Fruit fly (Drosophila melanogaster) whole organism, embryonic: Measurements from ENCODE around the gene cmet.
A peak's percentile ranks its signal among the peaks of the same experiment; 100 is the strongest.

Experiments used
- Ada2b ChIP-seq: fragments of 200-800 bp; sonication (Bioruptor generic); IDR thresholded peaks from 2 replicates; pipeline ENCODE4 v1.3.6; 2022; ENCODE audit warnings: missing biosample characterization, missing genetic modification characterization
- Blimp-1 ChIP-seq: fragments of 200-800 bp; sonication (Bioruptor generic); optimal IDR thresholded peaks from 3 replicates; lab custom pipeline; 2018; ENCODE audit warnings: missing biosample characterization, missing genetic modification characterization, mild to moderate bottlenecking, moderate library complexity, missing genetic modification reagents
- CG1024 ChIP-seq: fragments of 200-800 bp; sonication (Bioruptor generic); IDR thresholded peaks from 2 replicates; pipeline ENCODE4 v1.3.6; 2022; ENCODE audit warnings: missing biosample characterization, missing genetic modification characterization
- CG10979 ChIP-seq: fragments of 200-800 bp; sonication (Bioruptor generic); optimal IDR thresholded peaks from 2 replicates; lab custom pipeline; 2018; ENCODE audit warnings: missing biosample characterization, mild to moderate bottlenecking, missing genetic modification characterization, moderate library complexity
- CG12391 ChIP-seq: fragments of 200-800 bp; sonication (Bioruptor generic); optimal IDR thresholded peaks from 3 replicates; lab custom pipeline; 2018; ENCODE audit warnings: missing biosample characterization, mild to moderate bottlenecking, missing genetic modification characterization, moderate library complexity
- CG12769 ChIP-seq: fragments of 200-800 bp; sonication (Bioruptor generic); optimal IDR thresholded peaks from 2 replicates; lab custom pipeline; 2019; ENCODE audit warnings: missing biosample characterization, mild to moderate bottlenecking, missing genetic modification characterization, moderate library complexity
- CG13424 ChIP-seq: fragments of 200-800 bp; sonication (Bioruptor generic); optimal IDR thresholded peaks from 2 replicates; lab custom pipeline; 2019; ENCODE audit warnings: missing biosample characterization, mild to moderate bottlenecking, missing genetic modification characterization, moderate library complexity
- CG14441 ChIP-seq: fragments of 200-800 bp; sonication (Bioruptor generic); IDR thresholded peaks from 2 replicates; pipeline ENCODE4 v1.3.6; 2022; ENCODE audit warnings: missing biosample characterization, missing genetic modification characterization
- CG1603 ChIP-seq: fragments of 200-800 bp; sonication (Bioruptor generic); optimal IDR thresholded peaks from 2 replicates; lab custom pipeline; 2019; ENCODE audit warnings: missing biosample characterization, mild to moderate bottlenecking, missing genetic modification characterization, moderate library complexity
- CG2120 ChIP-seq: fragments of 200-800 bp; sonication (Bioruptor generic); optimal IDR thresholded peaks from 3 replicates; lab custom pipeline; 2016; ENCODE audit warnings: missing biosample characterization, missing genetic modification characterization
- CG2199 ChIP-seq: fragments of 200-800 bp; sonication (Bioruptor generic); IDR thresholded peaks from 3 replicates; pipeline ENCODE4 v1.3.6; 2022; ENCODE audit warnings: missing biosample characterization, missing genetic modification characterization
- CG5245 ChIP-seq: fragments of 200-800 bp; sonication (Bioruptor generic); optimal IDR thresholded peaks from 3 replicates; lab custom pipeline; 2016; ENCODE audit warnings: missing biosample characterization, missing genetic modification characterization
- CG9817 ChIP-seq: fragments of 200-800 bp; sonication (Bioruptor generic); optimal IDR thresholded peaks from 2 replicates; lab custom pipeline; 2018; ENCODE audit warnings: missing biosample characterization, mild to moderate bottlenecking, missing genetic modification characterization, moderate library complexity
- CHES-1-like ChIP-seq: fragments of 200-800 bp; sonication (Bioruptor generic); optimal IDR thresholded peaks from 2 replicates; lab custom pipeline; 2016; ENCODE audit warnings: missing biosample characterization, missing genetic modification characterization
- CTCF ChIP-seq: fragments of 200-800 bp; sonication (Bioruptor generic); optimal IDR thresholded peaks from 2 replicates; lab custom pipeline; 2017; ENCODE audit warnings: missing biosample characterization, mild to moderate bottlenecking, missing genetic modification characterization, moderate library complexity
- Dip3 ChIP-seq: fragments of 200-800 bp; sonication (Bioruptor generic); optimal IDR thresholded peaks from 3 replicates; lab custom pipeline; 2016; ENCODE audit warnings: missing biosample characterization, missing genetic modification characterization
- Ets97D ChIP-seq: fragments of 200-800 bp; sonication (Bioruptor generic); optimal IDR thresholded peaks from 3 replicates; lab custom pipeline; 2016; ENCODE audit warnings: missing biosample characterization, missing genetic modification characterization
- Lhr ChIP-seq: fragments of 200-800 bp; sonication (Bioruptor generic); optimal IDR thresholded peaks from 3 replicates; lab custom pipeline; 2017; ENCODE audit warnings: mild to moderate bottlenecking, missing biosample characterization, missing genetic modification reagents, missing genetic modification characterization
- Lpt ChIP-seq: fragments of >200 bp; optimal IDR thresholded peaks from 2 replicates; lab custom pipeline; 2018; ENCODE audit warnings: missing biosample characterization, missing genetic modification characterization
- Nf-YB ChIP-seq: fragments of 200-800 bp; sonication (Bioruptor generic); optimal IDR thresholded peaks from 3 replicates; lab custom pipeline; 2019; ENCODE audit warnings: missing biosample characterization, mild to moderate bottlenecking, missing genetic modification characterization, moderate library complexity
- Six4 ChIP-seq: fragments of 200-800 bp; sonication (Bioruptor generic); optimal IDR thresholded peaks from 2 replicates; lab custom pipeline; 2016; ENCODE audit warnings: missing biosample characterization, missing genetic modification characterization
- TFAM ChIP-seq: fragments of 200-800 bp; sonication (Bioruptor generic); optimal IDR thresholded peaks from 2 replicates; lab custom pipeline; 2017; ENCODE audit warnings: missing biosample characterization, missing genetic modification characterization, inconsistent platforms
- Vsx1 ChIP-seq: fragments of 200-800 bp; sonication (Bioruptor generic); optimal IDR thresholded peaks from 2 replicates; lab custom pipeline; 2017; ENCODE audit warnings: missing biosample characterization, mild to moderate bottlenecking, missing genetic modification characterization, missing genetic modification reagents
- Xrp1 ChIP-seq: fragments of 200-800 bp; sonication (Bioruptor generic); IDR thresholded peaks from 2 replicates; pipeline ENCODE4 v1.3.6; 2022; ENCODE audit warnings: missing biosample characterization, missing genetic modification characterization
- YL-1 ChIP-seq: fragments of 200-800 bp; sonication (Bioruptor generic); optimal IDR thresholded peaks from 3 replicates; lab custom pipeline; 2017; ENCODE audit warnings: missing biosample characterization, mild to moderate bottlenecking, missing genetic modification characterization
- abd-A ChIP-seq: fragments of 200-800 bp; sonication (Bioruptor generic); optimal IDR thresholded peaks from 3 replicates; lab custom pipeline; 2019; ENCODE audit warnings: missing biosample characterization, mild to moderate bottlenecking, missing genetic modification characterization, moderate library complexity
- bsh ChIP-seq, 2 experiments: fragments of 200-800 bp; sonication (Bioruptor generic); optimal IDR thresholded peaks; 2 replicates each; lab custom pipeline; 2017 to 2018; ENCODE audit warnings: mild to moderate bottlenecking in 2 of 2, missing biosample characterization in 2 of 2, missing genetic modification characterization in 2 of 2, moderate library complexity in 1 of 2
- cato ChIP-seq: fragments of 200-800 bp; sonication (Bioruptor generic); optimal IDR thresholded peaks from 2 replicates; lab custom pipeline; 2016; ENCODE audit warnings: missing biosample characterization, missing genetic modification characterization, borderline replicate concordance
- cg ChIP-seq: fragments of 200-800 bp; sonication (Bioruptor generic); optimal IDR thresholded peaks from 3 replicates; lab custom pipeline; 2019; ENCODE audit warnings: missing biosample characterization, mild to moderate bottlenecking, missing genetic modification characterization, moderate library complexity
- chinmo ChIP-seq: fragments of 200-800 bp; sonication (Bioruptor generic); IDR thresholded peaks from 4 replicates; pipeline ENCODE4 v1.3.6; 2022; ENCODE audit warnings: missing biosample characterization, missing genetic modification characterization; ENCODE audit not compliant: partially characterized antibody
- chn ChIP-seq: fragments of 200-800 bp; sonication (Bioruptor generic); optimal IDR thresholded peaks from 2 replicates; lab custom pipeline; 2016; ENCODE audit warnings: missing biosample characterization, missing genetic modification characterization
- disco-r ChIP-seq: fragments of 200-800 bp; sonication (Bioruptor generic); optimal IDR thresholded peaks from 2 replicates; lab custom pipeline; 2016; ENCODE audit warnings: missing biosample characterization, missing genetic modification characterization
- dmrt99B ChIP-seq: fragments of 200-800 bp; sonication (Bioruptor generic); optimal IDR thresholded peaks from 2 replicates; lab custom pipeline; 2018; ENCODE audit warnings: missing biosample characterization, mild to moderate bottlenecking, missing genetic modification characterization, moderate library complexity
- eve ChIP-seq, 2 experiments: fragments of >200 bp; optimal IDR thresholded peaks; 2 replicates each; lab custom pipeline; 2017; ENCODE audit warnings: missing biosample characterization in 2 of 2, missing genetic modification characterization in 2 of 2
- ewg ChIP-seq: fragments of 200-800 bp; sonication (Bioruptor generic); optimal IDR thresholded peaks from 3 replicates; lab custom pipeline; 2017; ENCODE audit warnings: mild to moderate bottlenecking, missing biosample characterization, missing genetic modification reagents, missing genetic modification characterization
- gem ChIP-seq: fragments of 200-800 bp; sonication (Bioruptor generic); optimal IDR thresholded peaks from 2 replicates; lab custom pipeline; 2019; ENCODE audit warnings: missing biosample characterization, mild to moderate bottlenecking, missing genetic modification characterization, moderate library complexity
- gsb-n ChIP-seq: fragments of 200-800 bp; sonication (Bioruptor generic); optimal IDR thresholded peaks from 3 replicates; lab custom pipeline; 2018; ENCODE audit warnings: missing biosample characterization, mild to moderate bottlenecking, missing genetic modification characterization
- maf-S ChIP-seq: fragments of 200-800 bp; sonication (Bioruptor generic); optimal IDR thresholded peaks from 2 replicates; lab custom pipeline; 2016; ENCODE audit warnings: missing biosample characterization, missing genetic modification characterization
- phol ChIP-seq: fragments of 200-800 bp; sonication (Bioruptor generic); optimal IDR thresholded peaks from 3 replicates; lab custom pipeline; 2018; ENCODE audit warnings: missing biosample characterization, mild to moderate bottlenecking, missing genetic modification characterization, moderate library complexity
- pnt ChIP-seq: fragments of 200-800 bp; sonication (Bioruptor generic); optimal IDR thresholded peaks from 3 replicates; lab custom pipeline; 2016; ENCODE audit warnings: missing biosample characterization, missing genetic modification characterization
- sna ChIP-seq: fragments of 200-800 bp; sonication (Bioruptor generic); IDR thresholded peaks from 2 replicates; pipeline ENCODE4 v1.3.6; 2022; ENCODE audit warnings: missing biosample characterization, missing genetic modification characterization; ENCODE audit not compliant: partially characterized antibody
- sqz ChIP-seq: fragments of 200-800 bp; sonication (Bioruptor generic); optimal IDR thresholded peaks from 3 replicates; lab custom pipeline; 2018; ENCODE audit warnings: missing biosample characterization, mild to moderate bottlenecking, missing genetic modification characterization
- tap ChIP-seq: fragments of 200-800 bp; optimal IDR thresholded peaks from 3 replicates; lab custom pipeline; 2019; ENCODE audit warnings: missing biosample characterization, mild to moderate bottlenecking, missing genetic modification characterization, moderate library complexity
- vvl ChIP-seq: fragments of 200-800 bp; sonication (Bioruptor generic); IDR thresholded peaks from 2 replicates; pipeline ENCODE4 v1.3.6; 2022; ENCODE audit warnings: missing biosample characterization, missing genetic modification characterization

cmet gene

dm6 chr2L:11268933-11269631 lies at the start of gene cmet (continued):
- TF ChIP-seq CG12769 (tag; lab: Kevin White, UChicago) (peak; percentile 60), Xrp1 (no peak; the same call in 1 of the 2 replicates), Ets97D (GFP tag; lab: Kevin White, UChicago) (peak; percentile 79), tap (no peak), Lhr (GFP tag; lab: Kevin White, UChicago) (peak; percentile 9), maf-S (GFP tag; lab: Kevin White, UChicago) (peak; percentile 6), Six4 (GFP tag; lab: Kevin White, UChicago) (peak; percentile 45), CG14441 (GFP tag; lab: Robert Waterston, UW) (peak; percentile 24; the same call in 1 of the 2 replicates), Dip3 (GFP tag; lab: Kevin White, UChicago) (peak; percentile 39), CG13424 (tag; lab: Kevin White, UChicago) (peak; percentile 60), eve (GFP tag; optimal IDR thresholded peaks at IDR 0.05; lab: Kevin White, UChicago) (no peak), CG10979 (tag; lab: Kevin White, UChicago) (peak; percentile 43), CTCF (GFP tag; lab: Kevin White, UChicago) (no peak), chn (GFP tag; lab: Kevin White, UChicago) (peak; percentile 55)
- TF ChIP-seq, all 482 proteins: peak for 257

DNA sequence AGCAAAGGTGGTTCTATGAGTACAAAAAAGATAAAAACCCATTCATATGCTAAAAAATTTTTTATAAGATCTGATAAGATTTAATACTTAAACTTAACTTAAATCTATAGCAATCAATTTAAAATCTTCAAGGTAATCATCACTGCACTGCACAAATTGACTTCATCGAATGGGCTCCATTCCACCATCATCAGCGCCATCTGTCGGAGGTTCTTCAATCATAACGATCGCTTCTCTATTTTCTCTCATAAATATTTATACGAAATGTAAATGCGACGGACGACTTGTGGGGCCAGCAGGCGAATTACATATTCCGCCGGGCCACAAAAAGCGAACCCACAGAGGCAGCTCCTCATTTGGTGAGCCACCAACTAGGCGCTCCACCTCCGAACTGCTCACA lies 49.7 kb upstream of the cmet start:
- TF ChIP-seq sna (GFP tag; lab: Robert Waterston, UW): no peak
- TF ChIP-seq vvl (GFP tag; lab: Robert Waterston, UW): peak; percentile 43; the same call in 1 of the 2 replicates
- 0 out of 3 replicates have a peak, but pooled peaks have one; percentile 13 for TF ChIP-seq CG2199 (GFP tag; lab: Robert Waterston, UW)
- peak; percentile 83 for TF ChIP-seq CTCF (GFP tag; lab: Kevin White, UChicago)
- TF ChIP-seq CG10979 (tag; lab: Kevin White, UChicago): peak; percentile 55

DNA sequence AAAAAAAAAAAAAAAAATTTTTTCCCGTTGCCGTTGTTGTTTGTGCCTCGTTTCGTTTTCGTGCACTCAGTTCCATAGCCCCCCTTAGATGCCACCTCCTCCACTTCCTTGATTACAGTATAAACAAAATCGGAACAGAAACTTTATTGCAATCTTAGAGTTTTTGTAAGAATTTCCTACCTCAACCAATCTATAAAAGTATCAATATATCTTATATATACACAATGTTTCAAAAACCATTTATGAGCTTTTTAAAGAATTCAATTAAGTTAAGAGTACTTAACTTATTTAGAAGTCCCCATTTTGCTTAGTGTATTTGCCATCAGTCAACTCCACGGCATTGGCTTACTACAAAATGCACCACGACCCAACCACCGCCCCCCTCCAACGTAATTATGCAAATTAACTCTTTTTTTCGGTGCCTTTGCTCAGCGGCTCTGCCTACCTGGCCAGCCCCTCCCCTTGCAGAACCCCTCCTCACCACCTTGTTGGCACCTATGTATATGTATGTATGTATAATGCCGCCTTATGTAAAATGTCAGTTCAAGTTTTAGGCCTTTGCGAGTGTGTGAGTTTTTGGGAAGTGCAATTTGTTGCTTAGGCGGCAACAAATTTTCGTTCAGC lies 49.0 kb upstream of the cmet start:
- TF ChIP-seq YL-1 (GFP tag; lab: Kevin White, UChicago) (no peak), Ada2b (GFP tag; lab: Robert Waterston, UW) (no peak), CHES-1-like (GFP tag; lab: Kevin White, UChicago) (no peak), gem (tag; lab: Kevin White, UChicago) (peak; percentile 22), dmrt99B (tag; lab: Kevin White, UChicago) (peak; percentile 33), cato (GFP tag; lab: Kevin White, UChicago) (no peak), sqz (GFP tag; lab: Kevin White, UChicago) (peak; percentile 38), chinmo (0 out of 4 replicates have a peak, but pooled peaks have one; percentile 34), bsh (GFP tag; optimal IDR thresholded peaks at IDR 0.05; lab: Kevin White, UChicago) (peak in 1 of 2 experiments; percentile 13), Lpt (GFP tag; lab: Kevin White, UChicago) (no peak), phol (tag; lab: Kevin White, UChicago) (peak; percentile 9), gsb-n (tag; lab: Kevin White, UChicago) (no peak), Nf-YB (GFP tag; lab: Kevin White, UChicago) (peak; percentile 2), CG9817 (tag; lab: Kevin White, UChicago) (no peak), pnt (GFP tag; lab: Kevin White, UChicago) (no peak), CG12391 (tag; lab: Kevin White, UChicago) (no peak), CG5245 (GFP tag; lab: Kevin White, UChicago) (no peak), Vsx1 (no peak), CG2199 (GFP tag; lab: Robert Waterston, UW) (no peak), Blimp-1 (peak; percentile 25), TFAM (GFP tag; lab: Kevin White, UChicago) (no peak), CG1024 (GFP tag; lab: Robert Waterston, UW) (no peak), Six4 (GFP tag; lab: Kevin White, UChicago) (no peak), disco-r (GFP tag; lab: Kevin White, UChicago) (no peak), ewg (GFP tag; lab: Kevin White, UChicago) (no peak), CG2120 (GFP tag; lab: Kevin White, UChicago) (no peak), CG1603 (tag; lab: Kevin White, UChicago) (no peak), cg (GFP tag; lab: Kevin White, UChicago) (peak; percentile 11), abd-A (tag; lab: Kevin White, UChicago) (no peak)
